Fruit fly (Drosophila melanogaster) ovary, adult (tissue): Measurements from ENCODE around the gene CG18744.

Source experiments
- CG17801 ChIP-seq: fragments of 200-800 bp; optimal IDR thresholded peaks from 2 replicates; lab custom pipeline; 2019; ENCODE audit warnings: missing biosample characterization, mild to moderate bottlenecking, missing genetic modification characterization, moderate library complexity; ENCODE audit not compliant: partially characterized antibody

Gene CG18744

dm6 chr3R:7779620-7780019 lies 19.0 kb downstream of the CG18744 start:
- TF ChIP-seq CG17801 (GFP tag; lab: Kevin White, UChicago) = no peak

dm6 chr3R:7771656-7772055 lies 26.9 kb downstream of the CG18744 start, which contains the start of gene CG11286:
TSS of gene CG11286 (minus strand) at chr3R:7771756.
- no peak for TF ChIP-seq CG17801 (GFP tag; lab: Kevin White, UChicago)

DNA sequence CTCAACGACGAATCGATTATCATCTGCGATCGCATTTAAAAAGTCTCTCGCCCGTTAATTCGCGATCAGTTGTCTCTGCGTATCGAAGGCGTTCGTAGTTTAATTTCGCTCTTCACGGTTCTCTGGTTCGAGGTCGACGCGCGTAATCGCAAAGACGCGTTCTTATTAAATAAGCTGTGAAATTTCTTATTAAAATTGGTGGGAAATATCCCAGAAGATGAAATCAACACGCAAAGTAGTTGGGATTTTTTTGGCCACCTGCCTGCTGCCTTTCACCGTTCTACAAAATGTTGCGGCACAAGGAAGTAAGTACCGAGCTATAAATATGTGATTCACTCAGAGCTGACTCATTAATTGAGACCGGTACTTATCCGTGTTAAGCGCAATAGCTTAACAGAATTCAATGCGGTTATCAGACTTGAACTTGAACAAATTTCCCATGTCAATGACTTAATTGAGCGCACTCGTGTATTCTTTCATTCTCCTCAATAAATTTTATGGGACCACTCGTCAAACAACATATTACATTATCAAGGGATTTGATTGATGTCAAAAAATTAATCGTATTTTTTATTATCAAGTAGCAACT lies 37.5 kb downstream of the CG18744 start:
- TF ChIP-seq CG17801 (GFP tag; lab: Kevin White, UChicago) = no peak

- TF ChIP-seq CG17801 (GFP tag; lab: Kevin White, UChicago) = no peak
Measured at dm6 chr3R:7759486-7759885, 39.1 kb downstream of the CG18744 start, which contains the start of gene Sp7. TSS of gene Sp7 (plus strand) at chr3R:7759786.

- no peak for TF ChIP-seq CG17801 (GFP tag; lab: Kevin White, UChicago)
Measured at dm6 chr3R:7757822-7758221, 40.7 kb downstream of the CG18744 start, which contains the start of gene CG10919. TSS of gene CG10919 (plus strand) at chr3R:7758122.

DNA sequence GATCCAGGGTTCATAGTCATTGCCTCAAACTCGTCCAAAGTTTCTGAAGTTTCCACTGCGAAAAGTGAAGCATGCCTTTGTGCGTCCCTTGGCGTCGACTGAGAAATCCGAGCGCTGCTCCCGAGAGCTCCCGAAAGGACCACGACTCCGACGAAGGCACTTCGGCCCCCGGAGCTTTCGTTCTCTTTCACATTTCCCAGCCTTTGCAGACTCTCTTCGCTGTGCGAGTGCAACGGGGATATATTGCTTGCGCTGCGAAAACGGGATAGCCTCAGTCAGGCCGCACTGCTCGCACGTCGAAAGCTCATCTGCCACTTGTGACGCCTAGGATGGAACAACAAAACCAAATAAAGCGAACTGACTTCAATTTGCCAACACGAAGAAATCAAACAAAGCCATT lies 45.1 kb downstream of the CG18744 start:
- TF ChIP-seq CG17801 (GFP tag; lab: Kevin White, UChicago) = no peak

DNA sequence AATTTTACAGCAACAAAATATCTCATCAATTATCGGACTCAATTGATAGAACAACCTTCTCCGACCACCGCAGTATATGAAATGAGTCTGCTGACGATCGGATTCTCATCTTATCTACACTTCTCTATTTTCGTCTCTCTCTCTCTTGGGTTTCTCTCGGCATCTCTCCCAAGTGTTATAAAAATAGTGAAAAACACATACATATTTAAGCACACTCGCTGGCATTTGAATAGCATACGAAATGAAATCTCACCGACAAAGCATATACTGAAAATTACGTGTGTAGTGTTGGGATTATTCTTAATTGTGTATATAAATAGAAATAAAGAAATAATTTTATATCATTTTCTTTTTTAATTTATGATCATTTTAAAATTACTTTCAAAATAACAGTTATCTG lies 48.6 kb downstream of the CG18744 start, which contains the start of gene pyd3:
pyd3 (minus strand) TSS at position 87 of the 400 bp plus-strand sequence.
- TF ChIP-seq CG17801 (GFP tag; lab: Kevin White, UChicago) = no peak
